Worm (Caenorhabditis elegans): ENCODE measurements around the gene Y110A2AL.4.
A peak's percentile ranks its signal among the peaks of the same experiment; 100 is the strongest.

Gene Y110A2AL.4

DNA sequence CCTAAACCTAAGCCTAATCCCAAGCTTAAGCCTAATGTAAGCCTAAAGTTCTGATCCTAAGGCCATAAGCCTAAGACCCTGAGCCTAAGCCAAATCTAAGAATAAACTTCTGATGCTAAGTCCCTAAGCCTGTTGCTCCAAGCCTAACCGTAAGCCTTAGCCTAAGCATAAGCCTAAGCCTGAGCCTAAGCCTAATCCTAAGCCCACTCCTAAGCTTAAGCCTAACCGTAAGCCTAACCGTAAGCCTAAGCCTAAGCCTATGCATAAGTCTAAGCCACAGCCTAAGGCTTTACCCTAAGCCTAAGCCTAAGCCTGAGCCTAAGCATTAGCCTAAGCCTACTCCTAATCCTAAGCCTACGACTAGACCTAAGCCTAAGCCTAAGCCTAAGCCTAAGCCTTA lies 20.2 kb downstream of the Y110A2AL.4 start:
- TF ChIP-seq ceh-40 (GFP tag; IDR thresholded peaks at IDR 0.05) (no peak), hlh-12 (tag; optimal IDR thresholded peaks at IDR 0.05) (no peak), B0019.2 (GFP tag; conservative IDR thresholded peaks at IDR 0.05) (no peak), athp-1 (tag; optimal IDR thresholded peaks at IDR 0.05) (no peak), sea-2 (GFP tag; IDR thresholded peaks at IDR 0.05) (no peak), B0261.1 (tag; optimal IDR thresholded peaks at IDR 0.05) (no peak), unc-130 (GFP tag; optimal IDR thresholded peaks at IDR 0.05) (no peak)

DNA sequence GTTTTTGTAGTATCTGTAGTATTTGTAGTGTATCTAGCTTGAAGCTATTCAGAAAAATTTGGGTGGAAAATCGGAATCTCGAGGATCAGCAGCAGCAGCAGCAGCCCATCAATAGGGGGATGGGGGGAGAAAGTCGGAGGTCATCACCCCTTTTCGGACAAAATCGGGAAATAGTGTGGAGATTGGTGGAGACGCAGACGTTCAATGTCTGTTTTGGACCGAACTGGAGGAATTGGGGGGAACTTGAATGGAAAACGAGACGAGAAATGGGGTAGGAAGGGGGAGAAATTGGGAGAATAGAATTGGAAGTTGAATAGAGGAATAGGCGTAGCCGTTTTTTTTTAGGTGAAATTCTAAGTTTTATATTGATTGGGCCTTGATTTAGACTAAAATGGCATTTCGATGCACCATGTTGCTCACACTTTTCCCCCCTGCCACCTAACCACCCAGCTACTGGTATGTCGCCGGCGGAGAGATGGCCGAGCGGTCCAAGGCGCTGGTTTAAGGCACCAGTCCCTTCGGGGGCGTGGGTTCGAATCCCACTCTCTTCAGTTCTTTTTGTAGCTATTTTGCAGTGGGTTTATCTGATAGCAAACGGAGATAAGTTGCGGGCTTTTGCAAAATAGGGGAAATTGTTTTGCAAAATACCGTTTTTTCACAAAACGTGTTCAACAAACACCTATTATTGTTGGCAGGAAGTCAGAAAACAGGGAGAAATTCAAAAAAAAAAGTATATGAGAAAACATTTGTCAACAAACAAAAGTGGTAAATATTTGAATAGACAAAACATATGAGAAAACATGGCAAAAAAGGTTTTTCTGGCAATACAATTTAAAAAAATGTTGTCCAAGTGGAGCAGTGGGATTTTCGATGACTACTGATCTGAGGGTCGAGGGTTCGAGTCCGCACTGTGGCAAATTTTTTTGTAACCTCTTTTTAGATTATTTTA lies 21.0 kb downstream of the Y110A2AL.4 start:
- no peak for TF ChIP-seq F57A8.1 (GFP tag; optimal IDR thresholded peaks at IDR 0.05)
- no peak for TF ChIP-seq hmg-20 (GFP tag; IDR thresholded peaks at IDR 0.05)
- no peak for TF ChIP-seq ets-4 (GFP tag; optimal IDR thresholded peaks at IDR 0.05)
- TF ChIP-seq snpc-1.3 (tag; optimal IDR thresholded peaks at IDR 0.05; ENCODE audit: insufficient read depth): no peak
- no peak for TF ChIP-seq dpff-1 (tag; optimal IDR thresholded peaks at IDR 0.05)
- TF ChIP-seq F39B2.1 (GFP tag; IDR thresholded peaks at IDR 0.05): no peak
- TF ChIP-seq Y53F4B.3 (GFP tag; IDR thresholded peaks at IDR 0.05): no peak
- no peak for TF ChIP-seq unc-130 (GFP tag; optimal IDR thresholded peaks at IDR 0.05)
- TF ChIP-seq ztf-6 (GFP tag; IDR thresholded peaks at IDR 0.05): no peak
- TF ChIP-seq hmg-1.2 (GFP tag; IDR thresholded peaks at IDR 0.05): peak; percentile 68
- no peak for TF ChIP-seq madf-10 (tag; optimal IDR thresholded peaks at IDR 0.05)
- no peak for TF ChIP-seq sdz-38 (tag; optimal IDR thresholded peaks at IDR 0.05)
- TF ChIP-seq F10E7.11 (tag; optimal IDR thresholded peaks at IDR 0.05): no peak
- TF ChIP-seq B0019.2 (GFP tag; conservative IDR thresholded peaks at IDR 0.05): no peak
- no peak for TF ChIP-seq ztf-28 (GFP tag; IDR thresholded peaks at IDR 0.05)
- no peak for TF ChIP-seq snpc-3.4 (tag; optimal IDR thresholded peaks at IDR 0.05)
- TF ChIP-seq die-1 (tag; optimal IDR thresholded peaks at IDR 0.05): peak; percentile 69
- TF ChIP-seq F33H1.4 (GFP tag; IDR thresholded peaks at IDR 0.05): no peak
- peak; percentile 59 for TF ChIP-seq ztf-18 (tag; optimal IDR thresholded peaks at IDR 0.05)
- no peak for TF ChIP-seq athp-1 (tag; optimal IDR thresholded peaks at IDR 0.05)
- TF ChIP-seq xnd-1 (tag; optimal IDR thresholded peaks at IDR 0.05): no peak
- no peak for TF ChIP-seq repo-1 (tag; optimal IDR thresholded peaks at IDR 0.05)
- TF ChIP-seq dpl-1 (GFP tag; optimal IDR thresholded peaks at IDR 0.05): no peak
- no peak for TF ChIP-seq atf-7 (tag; optimal IDR thresholded peaks at IDR 0.05)
- TF ChIP-seq ZK185.1 (tag; optimal IDR thresholded peaks at IDR 0.05; ENCODE audit: poor library complexity, severe bottlenecking): no peak
- no peak for TF ChIP-seq nhr-27 (tag; optimal IDR thresholded peaks at IDR 0.05)
- peak; percentile 43; the same call in 1 of the 2 replicates for TF ChIP-seq egrh-3 (GFP tag; IDR thresholded peaks at IDR 0.05)
- no peak for TF ChIP-seq nhr-80 (tag; optimal IDR thresholded peaks at IDR 0.05)
- no peak for TF ChIP-seq ama-1 (optimal IDR thresholded peaks at IDR 0.05)
- peak in 1 of 2 experiments; percentile 53 for TF ChIP-seq ama-1 (GFP tag; optimal IDR thresholded peaks at IDR 0.05)
- no peak for TF ChIP-seq mel-28 (tag; optimal IDR thresholded peaks at IDR 0.05; ENCODE audit: borderline replicate concordance)
- TF ChIP-seq madf-3 (GFP tag; IDR thresholded peaks at IDR 0.05): no peak
- no peak for TF ChIP-seq hlh-26 (GFP tag; conservative IDR thresholded peaks at IDR 0.05)
- TF ChIP-seq ceh-100 (GFP tag; IDR thresholded peaks at IDR 0.05): 0 out of 2 replicates have a peak, but pooled peaks have one; percentile 35
- peak; percentile 35; the same call in 1 of the 2 replicates for TF ChIP-seq mcd-1 (GFP tag; IDR thresholded peaks at IDR 0.05)
- TF ChIP-seq F23B12.7 (tag; optimal IDR thresholded peaks at IDR 0.05; ENCODE audit: insufficient read depth): no peak
- no peak for TF ChIP-seq ceh-27 (GFP tag; optimal IDR thresholded peaks at IDR 0.05)
- no peak for TF ChIP-seq nhr-120 (GFP tag; IDR thresholded peaks at IDR 0.05)
- 0 out of 2 replicates have a peak, but pooled peaks have one; percentile 12 for TF ChIP-seq C17E4.6 (GFP tag; IDR thresholded peaks at IDR 0.05)
- no peak; the same call in 1 of the 2 replicates for TF ChIP-seq dox-1 (GFP tag; IDR thresholded peaks at IDR 0.05)
- TF ChIP-seq tlf-1 (GFP tag; optimal IDR thresholded peaks at IDR 0.05): no peak

Data from whole organism, young adult.